Fruit fly (Drosophila melanogaster) whole organism, embryonic: Measurements from ENCODE around the gene Scm.

Experiments
- CG10321 ChIP-seq: fragments of 200-800 bp; sonication (Bioruptor generic); IDR thresholded peaks from 2 replicates; pipeline ENCODE4 v1.3.6; 2022; ENCODE audit warnings: missing biosample characterization, missing genetic modification characterization
- CG10565 ChIP-seq: fragments of 200-800 bp; sonication (Bioruptor generic); optimal IDR thresholded peaks from 3 replicates; lab custom pipeline; 2016; ENCODE audit warnings: missing biosample characterization, mild to moderate bottlenecking, missing genetic modification characterization
- CG11560 ChIP-seq: fragments of 200-800 bp; sonication (Bioruptor generic); IDR thresholded peaks from 3 replicates; pipeline ENCODE4 v1.3.6; 2022; ENCODE audit warnings: missing biosample characterization, missing genetic modification characterization
- CG12744 ChIP-seq: fragments of 200-800 bp; sonication (Bioruptor generic); optimal IDR thresholded peaks from 2 replicates; lab custom pipeline; 2016; ENCODE audit warnings: missing biosample characterization, missing genetic modification characterization
- CG13775 ChIP-seq: fragments of 200-800 bp; sonication (Bioruptor generic); optimal IDR thresholded peaks from 3 replicates; lab custom pipeline; 2017; ENCODE audit warnings: missing biosample characterization, mild to moderate bottlenecking, missing genetic modification characterization
- CG1647 ChIP-seq: fragments of 200-800 bp; sonication (Bioruptor generic); optimal IDR thresholded peaks from 3 replicates; lab custom pipeline; 2016; ENCODE audit warnings: missing biosample characterization, missing genetic modification characterization
- CG16813 ChIP-seq: fragments of 200-800 bp; sonication (Bioruptor generic); IDR thresholded peaks from 3 replicates; pipeline ENCODE4 v1.3.6; 2022; ENCODE audit warnings: missing biosample characterization, missing genetic modification characterization; ENCODE audit not compliant: partially characterized antibody
- CG16863 ChIP-seq: fragments of 200-800 bp; sonication (Bioruptor generic); optimal IDR thresholded peaks from 3 replicates; lab custom pipeline; 2016; ENCODE audit warnings: missing biosample characterization, missing genetic modification characterization
- CG30431 ChIP-seq: fragments of 200-800 bp; sonication (Bioruptor generic); optimal IDR thresholded peaks from 2 replicates; lab custom pipeline; 2017; ENCODE audit warnings: missing biosample characterization, missing genetic modification characterization
- CG31441 ChIP-seq: fragments of 200-800 bp; sonication (Bioruptor generic); IDR thresholded peaks from 2 replicates; pipeline ENCODE4 v1.3.6; 2022; ENCODE audit warnings: missing biosample characterization, missing genetic modification characterization
- CG34376 ChIP-seq: fragments of 200-800 bp; sonication (Bioruptor generic); optimal IDR thresholded peaks from 2 replicates; lab custom pipeline; 2018; ENCODE audit warnings: missing biosample characterization, mild to moderate bottlenecking, missing genetic modification characterization
- CG6813 ChIP-seq: fragments of 200-800 bp; sonication (Bioruptor generic); optimal IDR thresholded peaks from 2 replicates; lab custom pipeline; 2017; ENCODE audit warnings: missing biosample characterization, missing genetic modification characterization, mild to moderate bottlenecking, moderate library complexity, missing genetic modification reagents
- CG7271 ChIP-seq: fragments of 200-800 bp; sonication (Bioruptor generic); optimal IDR thresholded peaks from 2 replicates; lab custom pipeline; 2018; ENCODE audit warnings: missing biosample characterization, mild to moderate bottlenecking, missing genetic modification characterization, moderate library complexity
- CG7786 ChIP-seq: fragments of 200-800 bp; sonication (Bioruptor generic); optimal IDR thresholded peaks from 2 replicates; lab custom pipeline; 2016; ENCODE audit warnings: missing biosample characterization, missing genetic modification characterization
- CG7963 ChIP-seq: fragments of 200-800 bp; sonication (Bioruptor generic); IDR thresholded peaks from 3 replicates; pipeline ENCODE4 v1.3.6; 2022; ENCODE audit warnings: missing biosample characterization, missing genetic modification characterization; ENCODE audit not compliant: partially characterized antibody
- CG8924 ChIP-seq: fragments of 200-800 bp; optimal IDR thresholded peaks from 3 replicates; lab custom pipeline; 2019; ENCODE audit warnings: missing biosample characterization, mild to moderate bottlenecking, missing genetic modification characterization, moderate library complexity
- CTCF ChIP-seq: fragments of 200-800 bp; sonication (Bioruptor generic); optimal IDR thresholded peaks from 2 replicates; lab custom pipeline; 2017; ENCODE audit warnings: missing biosample characterization, mild to moderate bottlenecking, missing genetic modification characterization, moderate library complexity
- Camta ChIP-seq: fragments of 200-800 bp; sonication (Bioruptor generic); optimal IDR thresholded peaks from 2 replicates; lab custom pipeline; 2016; ENCODE audit warnings: missing biosample characterization, missing genetic modification characterization
- Dip3 ChIP-seq: fragments of 200-800 bp; sonication (Bioruptor generic); optimal IDR thresholded peaks from 3 replicates; lab custom pipeline; 2016; ENCODE audit warnings: missing biosample characterization, missing genetic modification characterization
- Dp ChIP-seq: fragments of 200-800 bp; sonication (Bioruptor generic); optimal IDR thresholded peaks from 2 replicates; lab custom pipeline; 2018; ENCODE audit warnings: missing biosample characterization, mild to moderate bottlenecking, missing genetic modification characterization, moderate library complexity
- Fer1 ChIP-seq: fragments of 200-800 bp; sonication (Bioruptor generic); optimal IDR thresholded peaks from 2 replicates; lab custom pipeline; 2017; ENCODE audit warnings: missing biosample characterization, mild to moderate bottlenecking, missing genetic modification characterization
- H15 ChIP-seq: fragments of 200-800 bp; sonication (Bioruptor generic); IDR thresholded peaks from 3 replicates; pipeline ENCODE4 v1.3.6; 2022; ENCODE audit warnings: missing biosample characterization, missing genetic modification characterization
- HLH4C ChIP-seq: fragments of 200-800 bp; sonication (Bioruptor generic); IDR thresholded peaks from 3 replicates; pipeline ENCODE4 v1.3.6; 2022; ENCODE audit warnings: missing biosample characterization, missing genetic modification characterization; ENCODE audit not compliant: partially characterized antibody
- Hey ChIP-seq: fragments of 200-800 bp; sonication (Bioruptor generic); optimal IDR thresholded peaks from 3 replicates; lab custom pipeline; 2018; ENCODE audit warnings: missing biosample characterization, mild to moderate bottlenecking, missing genetic modification characterization
- Hr51 ChIP-seq, 2 experiments: fragments of 200-800 bp; sonication (Bioruptor generic); optimal IDR thresholded peaks; 2 replicates in 1 of 2; 3 replicates in 1 of 2; lab custom pipeline; 2016 to 2018; ENCODE audit warnings: missing biosample characterization in 2 of 2, missing genetic modification characterization in 2 of 2, mild to moderate bottlenecking in 1 of 2, moderate library complexity in 1 of 2
- Myb ChIP-seq: fragments of 200-800 bp; sonication (Bioruptor generic); optimal IDR thresholded peaks from 2 replicates; lab custom pipeline; 2016; ENCODE audit warnings: missing biosample characterization, missing genetic modification characterization
- NK7.1 ChIP-seq: fragments of 200-800 bp; sonication (Bioruptor generic); optimal IDR thresholded peaks from 3 replicates; lab custom pipeline; 2016; ENCODE audit warnings: missing biosample characterization, missing genetic modification characterization
- Spps ChIP-seq: fragments of 200-800 bp; sonication (Bioruptor generic); optimal IDR thresholded peaks from 2 replicates; lab custom pipeline; 2018; ENCODE audit warnings: missing biosample characterization, mild to moderate bottlenecking, missing genetic modification characterization
- Sry-β ChIP-seq: fragments of 200-800 bp; sonication (Bioruptor generic); optimal IDR thresholded peaks from 2 replicates; lab custom pipeline; 2018; ENCODE audit warnings: missing biosample characterization, mild to moderate bottlenecking, missing genetic modification characterization, moderate library complexity
- aop ChIP-seq: fragments of 200-800 bp; sonication (Bioruptor generic); IDR thresholded peaks from 2 replicates; pipeline ENCODE4 v1.3.6; 2022; ENCODE audit warnings: missing biosample characterization, missing genetic modification characterization
- ara ChIP-seq: fragments of 200-800 bp; sonication (Bioruptor generic); IDR thresholded peaks from 2 replicates; pipeline ENCODE4 v1.3.6; 2022; ENCODE audit warnings: missing biosample characterization, missing genetic modification characterization
- bowl ChIP-seq: fragments of 200-800 bp; sonication (Bioruptor generic); IDR thresholded peaks from 2 replicates; pipeline ENCODE4 v1.3.6; 2022; ENCODE audit warnings: missing biosample characterization, missing genetic modification characterization
- ci ChIP-seq: fragments of 200-800 bp; sonication (Bioruptor generic); IDR thresholded peaks from 3 replicates; pipeline ENCODE4 v1.3.6; 2022; ENCODE audit warnings: missing biosample characterization, missing genetic modification characterization
- danr ChIP-seq: fragments of 200-800 bp; sonication (Bioruptor generic); IDR thresholded peaks from 2 replicates; pipeline ENCODE4 v1.3.6; 2022; ENCODE audit warnings: missing biosample characterization, missing genetic modification characterization
- dmrt11E ChIP-seq: fragments of 200-800 bp; sonication (Bioruptor generic); optimal IDR thresholded peaks from 3 replicates; lab custom pipeline; 2018; ENCODE audit warnings: missing biosample characterization, mild to moderate bottlenecking, missing genetic modification characterization, moderate library complexity
- fu2 ChIP-seq: fragments of 200-800 bp; sonication (Bioruptor generic); optimal IDR thresholded peaks from 2 replicates; lab custom pipeline; 2016; ENCODE audit warnings: missing biosample characterization, missing genetic modification characterization
- gfzf ChIP-seq: fragments of 200-800 bp; sonication (Bioruptor generic); optimal IDR thresholded peaks from 2 replicates; lab custom pipeline; 2016; ENCODE audit warnings: missing biosample characterization, mild to moderate bottlenecking, missing genetic modification characterization, moderate library complexity
- grn ChIP-seq: fragments of 200-800 bp; sonication (Bioruptor generic); optimal IDR thresholded peaks from 3 replicates; lab custom pipeline; 2017; ENCODE audit warnings: missing biosample characterization, missing genetic modification characterization
- gro ChIP-seq: fragments of 200-800 bp; sonication (Bioruptor generic); optimal IDR thresholded peaks from 2 replicates; lab custom pipeline; 2016; ENCODE audit warnings: missing biosample characterization, missing genetic modification characterization
- inv ChIP-seq: fragments of 200-800 bp; sonication (Bioruptor generic); IDR thresholded peaks from 2 replicates; pipeline ENCODE4 v1.3.6; 2022; ENCODE audit warnings: missing biosample characterization, missing genetic modification characterization; ENCODE audit not compliant: partially characterized antibody
- lilli ChIP-seq: fragments of 200-800 bp; sonication (Bioruptor generic); optimal IDR thresholded peaks from 3 replicates; lab custom pipeline; 2016; ENCODE audit warnings: missing biosample characterization, missing genetic modification characterization
- lola ChIP-seq, 3 experiments: fragments of >200 bp in 2 of 3; fragments of 200-800 bp in 1 of 3; sonication (Bioruptor generic) in 1 of 3; optimal IDR thresholded peaks; 2 replicates each; lab custom pipeline; 2017 to 2019; ENCODE audit warnings: missing biosample characterization in 3 of 3, missing genetic modification characterization in 3 of 3, mild to moderate bottlenecking in 1 of 3, moderate library complexity in 1 of 3
- nerfin-2 ChIP-seq: fragments of 200-800 bp; sonication (Bioruptor generic); IDR thresholded peaks from 2 replicates; pipeline ENCODE4 v1.3.6; 2022; ENCODE audit warnings: missing biosample characterization, missing genetic modification characterization; ENCODE audit not compliant: partially characterized antibody
- pho ChIP-seq: fragments of 200-800 bp; sonication (Bioruptor generic); optimal IDR thresholded peaks from 2 replicates; lab custom pipeline; 2016; ENCODE audit warnings: missing biosample characterization, missing genetic modification characterization
- prd ChIP-seq, 3 experiments: fragments of >200 bp in 2 of 3; fragments of 200-800 bp in 1 of 3; sonication (Bioruptor generic) in 1 of 3; optimal IDR thresholded peaks in 2 of 3; IDR thresholded peaks in 1 of 3; 2 replicates in 2 of 3; 3 replicates in 1 of 3; pipeline versions ENCODE4 v1.3.6 to Lab custom; 2017 to 2022; ENCODE audit warnings: missing biosample characterization in 1 of 3, missing genetic modification characterization in 1 of 3
- pum ChIP-seq: fragments of 200-800 bp; sonication (Bioruptor generic); optimal IDR thresholded peaks from 2 replicates; lab custom pipeline; 2016; ENCODE audit warnings: missing biosample characterization, missing genetic modification characterization
- rib ChIP-seq: fragments of 200-800 bp; sonication (Bioruptor generic); IDR thresholded peaks from 2 replicates; pipeline ENCODE4 v1.3.6; 2022; ENCODE audit warnings: missing biosample characterization, missing genetic modification characterization
- scrt ChIP-seq: fragments of 200-800 bp; sonication (Bioruptor generic); optimal IDR thresholded peaks from 2 replicates; lab custom pipeline; 2018; ENCODE audit warnings: missing biosample characterization, mild to moderate bottlenecking, missing genetic modification characterization, moderate library complexity
- zen2 ChIP-seq: fragments of 200-800 bp; sonication (Bioruptor generic); IDR thresholded peaks from 3 replicates; pipeline ENCODE4 v1.3.6; 2022; ENCODE audit warnings: missing biosample characterization, missing genetic modification characterization; ENCODE audit not compliant: partially characterized antibody

The Scm gene

DNA sequence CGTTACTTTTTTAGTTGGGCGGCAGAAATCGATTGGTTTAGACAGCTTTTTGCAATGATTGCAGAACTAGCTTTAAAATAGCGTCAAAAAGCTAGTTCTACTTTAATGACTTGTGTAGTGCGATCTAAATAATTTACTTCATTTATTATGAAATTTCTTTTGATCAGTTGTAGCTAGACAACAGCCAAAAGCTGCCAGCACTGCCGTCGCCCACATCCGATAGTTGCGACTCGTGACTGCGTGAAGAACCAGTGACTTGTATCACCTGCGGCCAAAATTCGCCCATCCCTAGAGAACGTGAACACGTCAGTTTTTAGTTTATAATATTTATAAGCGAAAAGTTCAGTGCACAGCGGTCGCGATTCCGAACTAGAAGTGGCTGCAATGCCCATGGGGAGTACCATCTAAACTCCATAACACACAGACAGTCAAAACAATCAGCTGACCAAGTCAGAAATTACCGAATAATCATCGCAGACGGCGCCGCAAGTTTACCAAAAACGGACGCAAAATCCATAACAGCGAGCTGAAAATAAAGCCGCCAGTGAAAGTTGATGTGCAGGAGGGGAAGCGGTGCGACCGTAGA lies 50.7 kb downstream of the Scm start, which contains the start of gene P58IPK:
P58IPK (plus strand) TSS at position 280 of the 586 bp plus-strand sequence.
- TF ChIP-seq Sry-β (GFP tag; lab: Kevin White, UChicago) (peak; percentile 98), fu2 (peak; percentile 56), Fer1 (peak; percentile 41), CG6813 (GFP tag; lab: Kevin White, UChicago) (no peak), aop (GFP tag; lab: Robert Waterston, UW) (no peak), inv (peak; percentile 96), lilli (peak; percentile 87), gro (GFP tag; lab: Kevin White, UChicago) (peak; percentile 82), CG11560 (tag; lab: Robert Waterston, UW) (peak; percentile 8; the same call in 1 of the 3 replicates), NK7.1 (GFP tag; lab: Kevin White, UChicago) (peak; percentile 19), prd (optimal IDR thresholded peaks at IDR 0.05; lab: Kevin White, UChicago) (no peak), prd (GFP tag; IDR thresholded peaks at IDR 0.05; lab: Robert Waterston, UW) (peak; percentile 73), H15 (peak; percentile 45; the same call in 1 of the 3 replicates), scrt (GFP tag; lab: Kevin White, UChicago) (peak; percentile 9), danr (GFP tag; lab: Robert Waterston, UW) (no peak), Hey (tag; lab: Kevin White, UChicago) (no peak), zen2 (peak; percentile 79), CG16813 (GFP tag; lab: Robert Waterston, UW) (peak; percentile 97), nerfin-2 (GFP tag; lab: Robert Waterston, UW) (peak; percentile 74), CG8924 (tag; lab: Kevin White, UChicago) (peak; percentile 60), CTCF (no peak), ara (GFP tag; lab: Robert Waterston, UW) (no peak), CG7271 (no peak), CG10321 (GFP tag; lab: Robert Waterston, UW) (no peak), Spps (tag; lab: Kevin White, UChicago) (no peak), pum (GFP tag; lab: Kevin White, UChicago) (peak; percentile 67), CG10565 (GFP tag; lab: Kevin White, UChicago) (no peak), lola (GFP tag; optimal IDR thresholded peaks at IDR 0.05; lab: Kevin White, UChicago) (peak in 1 of 3 experiments; percentile 46), CG16863 (GFP tag; lab: Kevin White, UChicago) (peak; percentile 45), gfzf (peak; percentile 41), Myb (GFP tag; lab: Kevin White, UChicago) (peak; percentile 94), Hr51 (GFP tag; optimal IDR thresholded peaks at IDR 0.05; lab: Kevin White, UChicago) (peak in 1 of 2 experiments; percentile 78), CG13775 (peak; percentile 36), Dp (GFP tag; lab: Kevin White, UChicago) (peak; percentile 77), CG1647 (peak; percentile 57), dmrt11E (peak; percentile 41), CG34376 (GFP tag; lab: Kevin White, UChicago) (peak; percentile 57), Dip3 (GFP tag; lab: Kevin White, UChicago) (peak; percentile 68), CG30431 (GFP tag; lab: Kevin White, UChicago) (peak; percentile 1), CG7786 (peak; percentile 76), Camta (GFP tag; lab: Kevin White, UChicago) (peak; percentile 41), HLH4C (GFP tag; lab: Robert Waterston, UW) (peak; percentile 89), CG12744 (peak; percentile 72), CG7963 (peak; percentile 90), bowl (GFP tag; lab: Robert Waterston, UW) (no peak), pho (peak; percentile 75), grn (GFP tag; lab: Kevin White, UChicago) (peak; percentile 6), rib (GFP tag; lab: Robert Waterston, UW) (peak; percentile 51), ci (peak; percentile 66; the same call in 2 of the 3 replicates), CG31441 (GFP tag; lab: Robert Waterston, UW) (peak; percentile 94)
